Worm (Caenorhabditis elegans): Measurements from ENCODE around the gene F10C1.9.

Gene F10C1.9

DNA sequence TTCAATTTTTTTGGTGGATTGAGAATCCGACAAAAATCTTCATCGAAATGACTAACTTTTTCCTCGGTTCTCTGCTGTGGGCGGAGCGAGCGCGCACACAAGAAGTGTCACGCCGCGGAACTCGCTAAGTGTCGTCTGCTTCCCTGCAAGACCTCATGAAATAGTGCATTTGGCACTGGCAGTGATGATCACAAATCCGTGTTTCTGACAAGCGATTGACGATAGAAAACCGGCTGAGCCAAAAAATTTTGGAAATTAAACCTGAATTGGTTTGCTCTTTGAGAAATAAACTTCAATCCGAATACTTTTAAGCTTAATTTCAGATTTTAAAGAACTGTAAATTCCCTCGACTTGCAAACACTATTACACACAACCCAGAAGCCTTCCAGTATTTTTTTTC is 43.6 kb downstream of the F10C1.9 start (continued):
- TF ChIP-seq die-1 (tag; optimal IDR thresholded peaks at IDR 0.05): no peak
- no peak for TF ChIP-seq let-526 (GFP tag; IDR thresholded peaks at IDR 0.05)
- TF ChIP-seq dpl-1 (GFP tag; optimal IDR thresholded peaks at IDR 0.05): no peak
- TF ChIP-seq F52B5.7 (tag; optimal IDR thresholded peaks at IDR 0.05): no peak
- TF ChIP-seq rpc-1 (optimal IDR thresholded peaks at IDR 0.05): no peak
- TF ChIP-seq rpc-1 (tag; optimal IDR thresholded peaks at IDR 0.05): peak; percentile 4
- TF ChIP-seq zim-3 (tag; optimal IDR thresholded peaks at IDR 0.05): no peak
- TF ChIP-seq mes-4 (tag; optimal IDR thresholded peaks at IDR 0.05): no peak
- TF ChIP-seq gei-17 (GFP tag; optimal IDR thresholded peaks at IDR 0.05): no peak
- peak; percentile 96 for TF ChIP-seq pbrm-1 (GFP tag; IDR thresholded peaks at IDR 0.05)
- no peak for TF ChIP-seq F55B11.4 (tag; optimal IDR thresholded peaks at IDR 0.05; ENCODE audit: borderline replicate concordance, insufficient read depth)
- no peak for TF ChIP-seq hrde-1 (tag; optimal IDR thresholded peaks at IDR 0.05; ENCODE audit: borderline replicate concordance)
- TF ChIP-seq unc-62 (GFP tag; optimal IDR thresholded peaks at IDR 0.05): no peak
- no peak for TF ChIP-seq mxl-1 (tag; optimal IDR thresholded peaks at IDR 0.05)
- TF ChIP-seq K12H6.12 (tag; optimal IDR thresholded peaks at IDR 0.05): no peak
- peak; percentile 9 for TF ChIP-seq ceh-27 (GFP tag; optimal IDR thresholded peaks at IDR 0.05)
- peak; percentile 62 for TF ChIP-seq Y56A3A.18 (GFP tag; IDR thresholded peaks at IDR 0.05)
- TF ChIP-seq ceh-58 (GFP tag; IDR thresholded peaks at IDR 0.05): no peak
- no peak for TF ChIP-seq nhr-179 (tag; optimal IDR thresholded peaks at IDR 0.05)
- no peak; the same call in 1 of the 2 replicates for TF ChIP-seq C17E4.6 (GFP tag; IDR thresholded peaks at IDR 0.05)
- peak; percentile 72; the same call in 1 of the 2 replicates for TF ChIP-seq Y53G8AR.9 (GFP tag; conservative IDR thresholded peaks at IDR 0.05)
- no peak for TF ChIP-seq lir-1 (GFP tag; conservative IDR thresholded peaks at IDR 0.05)
- TF ChIP-seq B0261.1 (tag; optimal IDR thresholded peaks at IDR 0.05): no peak
- TF ChIP-seq nhr-27 (tag; optimal IDR thresholded peaks at IDR 0.05): no peak
- no peak for TF ChIP-seq dpff-1 (tag; optimal IDR thresholded peaks at IDR 0.05)
- peak; percentile 48; the same call in 1 of the 2 replicates for TF ChIP-seq rcor-1 (GFP tag; IDR thresholded peaks at IDR 0.05)
- peak; percentile 71 for TF ChIP-seq repo-1 (tag; optimal IDR thresholded peaks at IDR 0.05)
- no peak for TF ChIP-seq tbx-9 (tag; optimal IDR thresholded peaks at IDR 0.05; ENCODE audit: borderline replicate concordance)
- peak in 1 of 3 experiments; percentile 15 for TF ChIP-seq lin-35 (GFP tag; optimal IDR thresholded peaks at IDR 0.05)
- TF ChIP-seq madf-10 (tag; optimal IDR thresholded peaks at IDR 0.05): no peak
- TF ChIP-seq chd-7 (tag; optimal IDR thresholded peaks at IDR 0.05): peak; percentile 23
- TF ChIP-seq cebp-1 (GFP tag; IDR thresholded peaks at IDR 0.05): no peak
- TF ChIP-seq cebp-1 (tag; optimal IDR thresholded peaks at IDR 0.05): peak; percentile 50
- no peak for TF ChIP-seq F39B2.1 (GFP tag; IDR thresholded peaks at IDR 0.05)
- TF ChIP-seq ZK185.1 (tag; optimal IDR thresholded peaks at IDR 0.05; ENCODE audit: poor library complexity, severe bottlenecking): peak; percentile 10
- no peak for TF ChIP-seq efl-1 (GFP tag; optimal IDR thresholded peaks at IDR 0.05)
- TF ChIP-seq mel-28 (tag; optimal IDR thresholded peaks at IDR 0.05; ENCODE audit: borderline replicate concordance): no peak
- TF ChIP-seq madf-6 (GFP tag; IDR thresholded peaks at IDR 0.05): peak; percentile 63
- peak; percentile 86 for TF ChIP-seq ama-1 (optimal IDR thresholded peaks at IDR 0.05)
- TF ChIP-seq ama-1 (GFP tag; optimal IDR thresholded peaks at IDR 0.05): no peak
- TF ChIP-seq hlh-12 (tag; optimal IDR thresholded peaks at IDR 0.05): no peak
- TF ChIP-seq lin-26 (GFP tag; IDR thresholded peaks at IDR 0.05): no peak
- TF ChIP-seq attf-6 (GFP tag; IDR thresholded peaks at IDR 0.05): peak; percentile 89; the same call in 1 of the 2 replicates
- no peak for TF ChIP-seq ets-4 (GFP tag; optimal IDR thresholded peaks at IDR 0.05)
- TF ChIP-seq aptf-2 (GFP tag; conservative IDR thresholded peaks at IDR 0.05): no peak
- TF ChIP-seq bed-2 (GFP tag; IDR thresholded peaks at IDR 0.05): no peak
- peak; percentile 34; the same call in 1 of the 2 replicates for TF ChIP-seq madf-8 (GFP tag; conservative IDR thresholded peaks at IDR 0.05)
- TF ChIP-seq hmg-20 (GFP tag; IDR thresholded peaks at IDR 0.05): peak; percentile 66
- TF ChIP-seq aptf-3 (GFP tag; IDR thresholded peaks at IDR 0.05): no peak
- peak; percentile 64 for TF ChIP-seq F49E8.2 (tag; optimal IDR thresholded peaks at IDR 0.05; ENCODE audit: insufficient read depth)
